Fruit fly (Drosophila melanogaster) whole organism, prepupa: ENCODE data around the gene Tmhs.

ENCODE experiments used
- Blimp-1 ChIP-seq: fragments of 200-800 bp; sonication (Bioruptor generic); optimal IDR thresholded peaks from 3 replicates; lab custom pipeline; 2017; ENCODE audit warnings: missing biosample characterization, missing genetic modification characterization, mild to moderate bottlenecking, moderate library complexity, missing genetic modification reagents
- CG10631 ChIP-seq: fragments of 200-800 bp; sonication (Bioruptor generic); optimal IDR thresholded peaks from 2 replicates; lab custom pipeline; 2016; ENCODE audit warnings: missing biosample characterization, missing genetic modification characterization
- CG11294 ChIP-seq: fragments of 200-800 bp; sonication (Bioruptor generic); IDR thresholded peaks from 2 replicates; pipeline ENCODE4 v1.3.6; 2022; ENCODE audit warnings: missing biosample characterization, missing genetic modification characterization
- CG11762 ChIP-seq: fragments of 200-800 bp; sonication (Bioruptor generic); optimal IDR thresholded peaks from 3 replicates; lab custom pipeline; 2016; ENCODE audit warnings: missing biosample characterization, missing genetic modification characterization; ENCODE audit not compliant: insufficient read depth
- CG11902 ChIP-seq: fragments of 200-800 bp; sonication (Bioruptor generic); optimal IDR thresholded peaks from 3 replicates; lab custom pipeline; 2016; ENCODE audit warnings: missing biosample characterization, missing genetic modification characterization
- CG1621 ChIP-seq: fragments of 200-800 bp; sonication (Bioruptor generic); optimal IDR thresholded peaks from 3 replicates; lab custom pipeline; 2018; ENCODE audit warnings: missing biosample characterization, mild to moderate bottlenecking, missing genetic modification characterization
- CG16779 ChIP-seq: fragments of 200-800 bp; sonication (Bioruptor generic); optimal IDR thresholded peaks from 3 replicates; lab custom pipeline; 2017; ENCODE audit warnings: missing biosample characterization, mild to moderate bottlenecking, missing genetic modification characterization
- CG3032 ChIP-seq: fragments of 200-800 bp; optimal IDR thresholded peaks from 2 replicates; lab custom pipeline; 2019; ENCODE audit warnings: missing biosample characterization, mild to moderate bottlenecking, missing genetic modification characterization, moderate library complexity
- CG31627 ChIP-seq: fragments of 200-800 bp; sonication (Bioruptor generic); optimal IDR thresholded peaks from 3 replicates; lab custom pipeline; 2016; ENCODE audit warnings: missing biosample characterization, missing genetic modification characterization
- CG32006 ChIP-seq: fragments of 200-800 bp; sonication (Bioruptor generic); optimal IDR thresholded peaks from 3 replicates; lab custom pipeline; 2017; ENCODE audit warnings: missing biosample characterization, mild to moderate bottlenecking, missing genetic modification characterization
- CG34406 ChIP-seq: fragments of 200-800 bp; sonication (Bioruptor generic); optimal IDR thresholded peaks from 3 replicates; lab custom pipeline; 2016; ENCODE audit warnings: missing biosample characterization, missing genetic modification characterization
- CG3919 ChIP-seq: fragments of 200-800 bp; sonication (Bioruptor generic); optimal IDR thresholded peaks from 3 replicates; lab custom pipeline; 2016; ENCODE audit warnings: missing biosample characterization, missing genetic modification characterization
- CG6163 ChIP-seq: fragments of 200-800 bp; sonication (Bioruptor generic); IDR thresholded peaks from 3 replicates; pipeline ENCODE4 v1.3.6; 2022; ENCODE audit warnings: missing biosample characterization, missing genetic modification characterization
- CG6276 ChIP-seq: fragments of 200-800 bp; sonication (Bioruptor generic); optimal IDR thresholded peaks from 2 replicates; lab custom pipeline; 2017; ENCODE audit warnings: missing biosample characterization, mild to moderate bottlenecking, missing genetic modification characterization
- CG6792 ChIP-seq: fragments of 200-800 bp; sonication (Bioruptor generic); optimal IDR thresholded peaks from 3 replicates; lab custom pipeline; 2016; ENCODE audit warnings: missing biosample characterization, missing genetic modification characterization
- CG6808 ChIP-seq: fragments of 200-800 bp; sonication (Bioruptor generic); optimal IDR thresholded peaks from 3 replicates; lab custom pipeline; 2017; ENCODE audit warnings: missing biosample characterization, missing genetic modification characterization, mild to moderate bottlenecking, moderate library complexity, missing genetic modification reagents
- CG6854 ChIP-seq: fragments of 200-800 bp; sonication (Bioruptor generic); optimal IDR thresholded peaks from 2 replicates; lab custom pipeline; 2017; ENCODE audit warnings: missing biosample characterization, mild to moderate bottlenecking, missing genetic modification characterization
- CG8632 ChIP-seq: fragments of 200-800 bp; sonication (Bioruptor generic); optimal IDR thresholded peaks from 3 replicates; lab custom pipeline; 2016; ENCODE audit warnings: missing biosample characterization, missing genetic modification characterization
- CG9139 ChIP-seq: fragments of 200-800 bp; sonication (Bioruptor generic); optimal IDR thresholded peaks from 3 replicates; lab custom pipeline; 2017; ENCODE audit warnings: missing biosample characterization, mild to moderate bottlenecking, missing genetic modification characterization
- Eip75B ChIP-seq: fragments of 200-800 bp; sonication (Bioruptor generic); optimal IDR thresholded peaks from 3 replicates; lab custom pipeline; 2016; ENCODE audit warnings: missing biosample characterization, missing genetic modification characterization
- Eip78C ChIP-seq: fragments of 200-800 bp; sonication (Bioruptor generic); peaks from one replicate; lab custom pipeline; 2016; ENCODE audit warnings: missing biosample characterization, missing genetic modification characterization
- Eip93F ChIP-seq: fragments of 200-800 bp; sonication (Bioruptor generic); optimal IDR thresholded peaks from 2 replicates; lab custom pipeline; 2016; ENCODE audit warnings: missing biosample characterization, mild to moderate bottlenecking, missing genetic modification characterization
- Ets21C ChIP-seq: fragments of 200-800 bp; sonication (Bioruptor generic); optimal IDR thresholded peaks from 3 replicates; lab custom pipeline; 2016; ENCODE audit warnings: missing biosample characterization, missing genetic modification characterization
- Hr38 ChIP-seq: sonication (Bioruptor generic); optimal IDR thresholded peaks from 2 replicates; lab custom pipeline; 2016; ENCODE audit warnings: missing biosample characterization, missing genetic modification characterization
- Hr39 ChIP-seq: fragments of 200-800 bp; sonication (Bioruptor generic); optimal IDR thresholded peaks from 2 replicates; lab custom pipeline; 2016; ENCODE audit warnings: missing biosample characterization, missing genetic modification characterization
- Met ChIP-seq: fragments of 200-800 bp; sonication (Bioruptor generic); optimal IDR thresholded peaks from 3 replicates; lab custom pipeline; 2016; ENCODE audit warnings: missing biosample characterization, missing genetic modification characterization
- OdsH ChIP-seq: fragments of 200-800 bp; sonication (Bioruptor generic); optimal IDR thresholded peaks from 3 replicates; lab custom pipeline; 2016; ENCODE audit warnings: missing biosample characterization, missing genetic modification characterization
- Smox ChIP-seq: fragments of 200-800 bp; sonication (Bioruptor generic); optimal IDR thresholded peaks from 3 replicates; lab custom pipeline; 2016; ENCODE audit warnings: missing biosample characterization, missing genetic modification characterization
- Sox102F ChIP-seq: fragments of 200-800 bp; sonication (Bioruptor generic); optimal IDR thresholded peaks from 2 replicates; lab custom pipeline; 2016; ENCODE audit warnings: missing biosample characterization, mild to moderate bottlenecking, missing genetic modification characterization
- Sox14 ChIP-seq: fragments of 200-800 bp; sonication (Bioruptor generic); optimal IDR thresholded peaks from 3 replicates; lab custom pipeline; 2016; ENCODE audit warnings: missing biosample characterization, missing genetic modification characterization
- Sox15 ChIP-seq: fragments of 200-800 bp; sonication (Bioruptor generic); optimal IDR thresholded peaks from 3 replicates; lab custom pipeline; 2016; ENCODE audit warnings: missing biosample characterization, missing genetic modification characterization
- achi ChIP-seq: fragments of 200-800 bp; sonication (Bioruptor generic); optimal IDR thresholded peaks from 3 replicates; lab custom pipeline; 2016; ENCODE audit warnings: missing biosample characterization, missing genetic modification characterization
- acj6 ChIP-seq: fragments of 200-800 bp; sonication (Bioruptor generic); optimal IDR thresholded peaks from 3 replicates; lab custom pipeline; 2016; ENCODE audit warnings: missing biosample characterization, missing genetic modification characterization
- dsx ChIP-seq: fragments of 200-800 bp; optimal IDR thresholded peaks from 3 replicates; lab custom pipeline; 2019; ENCODE audit warnings: missing biosample characterization, mild to moderate bottlenecking, missing genetic modification characterization, moderate library complexity; ENCODE audit not compliant: poor library complexity, severe bottlenecking
- eg ChIP-seq: fragments of 200-800 bp; sonication (Bioruptor generic); IDR thresholded peaks from 3 replicates; pipeline ENCODE4 v1.3.6; 2022; ENCODE audit warnings: missing biosample characterization, missing genetic modification characterization
- esn ChIP-seq: fragments of 200-800 bp; sonication (Bioruptor generic); optimal IDR thresholded peaks from 2 replicates; lab custom pipeline; 2016; ENCODE audit warnings: missing biosample characterization, mild to moderate bottlenecking, missing genetic modification characterization, moderate library complexity
- fd59A ChIP-seq: fragments of 200-800 bp; sonication (Bioruptor generic); optimal IDR thresholded peaks from 2 replicates; lab custom pipeline; 2017; ENCODE audit warnings: missing biosample characterization, mild to moderate bottlenecking, missing genetic modification characterization, missing genetic modification reagents
- lz ChIP-seq: fragments of 200-800 bp; sonication (Bioruptor generic); optimal IDR thresholded peaks from 3 replicates; lab custom pipeline; 2016; ENCODE audit warnings: missing biosample characterization, missing genetic modification characterization
- net ChIP-seq: fragments of 200-800 bp; sonication (Bioruptor generic); optimal IDR thresholded peaks from 3 replicates; lab custom pipeline; 2016; ENCODE audit warnings: missing biosample characterization, missing genetic modification characterization
- pdm3 ChIP-seq: fragments of 200-800 bp; sonication (Bioruptor generic); optimal IDR thresholded peaks from 3 replicates; lab custom pipeline; 2016; ENCODE audit warnings: missing biosample characterization, missing genetic modification characterization
- salr ChIP-seq, 2 experiments: fragments of 200-800 bp; sonication (Bioruptor generic); optimal IDR thresholded peaks; 3 replicates each; lab custom pipeline; 2016 to 2018; ENCODE audit warnings: missing biosample characterization in 2 of 2, missing genetic modification characterization in 2 of 2, mild to moderate bottlenecking in 1 of 2
- spab ChIP-seq: fragments of 200-800 bp; sonication (Bioruptor generic); optimal IDR thresholded peaks from 2 replicates; lab custom pipeline; 2017; ENCODE audit warnings: missing biosample characterization, mild to moderate bottlenecking, missing genetic modification characterization, missing genetic modification reagents
- svp ChIP-seq: fragments of 200-800 bp; sonication (Bioruptor generic); peaks from one replicate; lab custom pipeline; 2016; ENCODE audit warnings: missing biosample characterization, missing genetic modification characterization
- topi ChIP-seq: fragments of 200-800 bp; sonication (Bioruptor generic); optimal IDR thresholded peaks from 3 replicates; lab custom pipeline; 2016; ENCODE audit warnings: missing biosample characterization, missing genetic modification characterization
- vri ChIP-seq: fragments of 200-800 bp; sonication (Bioruptor generic); optimal IDR thresholded peaks from 3 replicates; lab custom pipeline; 2016; ENCODE audit warnings: missing biosample characterization, mild to moderate bottlenecking, missing genetic modification characterization

Gene Tmhs

dm6 chr3L:1868841-1869240 lies 16.6 kb upstream of the Tmhs start (continued):
- TF ChIP-seq CG6808 (GFP tag; lab: Kevin White, UChicago) (no peak), eg (peak; percentile 64; the same call in 2 of the 3 replicates), achi (no peak), CG11762 (GFP tag; lab: Kevin White, UChicago) (no peak), Eip93F (GFP tag; lab: Kevin White, UChicago) (no peak), Hr38 (no peak)
- TF ChIP-seq, all 60 proteins: peak for 17

DNA sequence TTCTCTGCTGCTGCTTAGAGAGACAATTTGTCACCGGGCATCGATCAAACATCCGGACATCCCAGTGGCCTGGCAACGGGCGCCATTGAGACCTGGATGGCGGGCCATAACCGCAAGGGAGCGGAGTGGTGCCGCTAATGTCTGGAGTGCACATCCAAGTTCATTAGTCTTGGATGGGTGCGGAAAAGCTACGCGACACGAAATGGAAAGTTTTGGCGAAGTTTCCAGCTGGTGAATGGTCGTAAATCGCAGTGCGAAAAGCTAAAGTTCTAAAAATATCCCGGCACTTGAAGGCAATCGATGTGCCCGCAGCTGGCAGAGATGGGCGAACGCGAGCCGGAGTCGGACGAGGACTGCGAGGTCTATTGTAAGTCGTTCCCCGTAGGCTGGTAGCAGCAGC lies 15.7 kb upstream of the Tmhs start, which contains the start of gene CG13924:
Gene CG13924 (plus strand): TSS at position 301 of the 400 bp plus-strand sequence.
- no peak for TF ChIP-seq Sox14 (GFP tag; lab: Kevin White, UChicago)
- TF ChIP-seq net (GFP tag; lab: Kevin White, UChicago): no peak
- TF ChIP-seq CG31627 (GFP tag; lab: Kevin White, UChicago): no peak
- TF ChIP-seq spab (GFP tag; lab: Kevin White, UChicago): no peak
- TF ChIP-seq OdsH (GFP tag; lab: Kevin White, UChicago): no peak
- no peak for TF ChIP-seq Smox (GFP tag; lab: Kevin White, UChicago)
- no peak for TF ChIP-seq Eip78C (GFP tag; lab: Kevin White, UChicago)
- TF ChIP-seq esn (GFP tag; lab: Kevin White, UChicago): no peak
- TF ChIP-seq Eip93F (GFP tag; lab: Kevin White, UChicago): no peak
- TF ChIP-seq salr (GFP tag; optimal IDR thresholded peaks at IDR 0.05; lab: Kevin White, UChicago): no peak
- TF ChIP-seq CG16779 (tag; lab: Kevin White, UChicago): no peak
- TF ChIP-seq CG11294 (GFP tag; lab: Robert Waterston, UW): no peak
- no peak for TF ChIP-seq Sox102F
- TF ChIP-seq CG6854: no peak
- TF ChIP-seq CG8632: no peak
- no peak for TF ChIP-seq CG6163
- no peak for TF ChIP-seq CG11902 (GFP tag; lab: Kevin White, UChicago)

DNA sequence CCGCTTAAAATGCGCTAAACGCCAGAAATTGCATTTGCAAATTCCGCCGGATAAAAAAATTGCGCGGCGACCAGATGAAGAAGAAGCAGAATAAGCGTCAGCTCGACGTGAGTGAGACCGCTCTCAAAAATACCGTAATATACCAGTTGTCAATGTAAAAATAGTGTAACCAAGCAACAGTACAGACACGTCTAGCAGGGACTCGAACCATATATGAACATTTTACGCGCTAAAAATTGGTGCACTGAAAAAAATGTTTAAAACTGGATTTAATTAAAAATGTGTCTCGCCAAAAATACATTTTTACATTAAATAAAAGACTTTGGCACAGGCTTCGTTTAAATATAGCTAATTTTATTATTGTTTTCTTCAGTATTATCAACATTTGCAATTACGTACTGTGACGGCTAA lies 9.2 kb upstream of the Tmhs start, which contains the start of gene dre4:
Gene dre4 (minus strand): TSS at position 98 of the 411 bp plus-strand sequence.
- TF ChIP-seq CG16779 (tag; lab: Kevin White, UChicago) (peak; percentile 19), eg (peak; percentile 86), CG6276 (GFP tag; lab: Kevin White, UChicago) (peak; percentile 62), Hr39 (GFP tag; lab: Kevin White, UChicago) (peak; percentile 54), svp (no peak), dsx (peak; percentile 45), CG32006 (GFP tag; lab: Kevin White, UChicago) (peak; percentile 60), CG11294 (GFP tag; lab: Robert Waterston, UW) (peak; percentile 42; the same call in 1 of the 2 replicates), pdm3 (GFP tag; lab: Kevin White, UChicago) (no peak), Ets21C (GFP tag; lab: Kevin White, UChicago) (peak; percentile 35), Sox15 (GFP tag; lab: Kevin White, UChicago) (peak; percentile 26), lz (peak; percentile 59), Eip75B (GFP tag; lab: Kevin White, UChicago) (no peak), Sox14 (GFP tag; lab: Kevin White, UChicago) (peak; percentile 75), acj6 (GFP tag; lab: Kevin White, UChicago) (no peak), CG8632 (peak; percentile 50), esn (GFP tag; lab: Kevin White, UChicago) (peak; percentile 69), vri (GFP tag; lab: Kevin White, UChicago) (no peak), Met (GFP tag; lab: Kevin White, UChicago) (no peak), CG6854 (no peak), OdsH (GFP tag; lab: Kevin White, UChicago) (no peak), Eip78C (GFP tag; lab: Kevin White, UChicago) (peak; percentile 80), Sox102F (peak; percentile 59), CG1621 (tag; lab: Kevin White, UChicago) (peak; percentile 100), salr (GFP tag; optimal IDR thresholded peaks at IDR 0.05; lab: Kevin White, UChicago) (peak in 1 of 2 experiments; percentile 22), CG3032 (tag; lab: Kevin White, UChicago) (peak; percentile 51), CG6792 (GFP tag; lab: Kevin White, UChicago) (peak; percentile 58), Blimp-1 (GFP tag; lab: Kevin White, UChicago) (no peak), CG11902 (GFP tag; lab: Kevin White, UChicago) (peak; percentile 7), CG11762 (GFP tag; lab: Kevin White, UChicago) (peak; percentile 6), Eip93F (GFP tag; lab: Kevin White, UChicago) (no peak), CG34406 (peak; percentile 42), CG10631 (GFP tag; lab: Kevin White, UChicago) (no peak), CG3919 (no peak), CG9139 (no peak), fd59A (GFP tag; lab: Kevin White, UChicago) (no peak), achi (peak; percentile 83), Smox (GFP tag; lab: Kevin White, UChicago) (no peak), topi (GFP tag; lab: Kevin White, UChicago) (peak; percentile 63)
